Fruit fly (Drosophila melanogaster) Kc167 (cell line): ENCODE data around the gene Vps2.

Experiments
- Sin3A ChIP-seq: fragments of >200 bp; optimal IDR thresholded peaks from 2 replicates; lab custom pipeline; 2018; ENCODE audit warnings: missing external identifiers
- h ChIP-seq: fragments of >200 bp; optimal IDR thresholded peaks from 3 replicates; lab custom pipeline; 2018; ENCODE audit warnings: missing external identifiers
- insv ChIP-seq: fragments of >200 bp; optimal IDR thresholded peaks from 3 replicates; lab custom pipeline; 2018; ENCODE audit warnings: missing external identifiers
- ttk ChIP-seq: sonication (Bioruptor generic); optimal IDR thresholded peaks from 2 replicates; lab custom pipeline; 2017; ENCODE audit warnings: missing external identifiers

- TF ChIP-seq Sin3A (lab: Kevin White, UChicago) (no peak), ttk (no peak), insv (no peak), h (no peak)
Measured at dm6 chr3R:26013664-26013948, 39.0 kb upstream of the Vps2 start.
